Worm (Caenorhabditis elegans) whole organism, mixed stage, embryonic: Measurements from ENCODE around the gene acs-7.
A peak's percentile ranks its signal among the peaks of the same experiment; 100 is the strongest.

Experiments used
- mep-1 ChIP-seq: fragments of 150-350 bp; optimal IDR thresholded peaks from 2 replicates; lab custom pipeline; 2017; ENCODE audit warnings: missing biosample characterization, missing genetic modification reagents, missing genetic modification characterization, inconsistent platforms
- unc-62 ChIP-seq: fragments of 150-350 bp; optimal IDR thresholded peaks from 2 replicates; lab custom pipeline; 2014; ENCODE audit warnings: missing biosample characterization, missing genetic modification reagents, missing genetic modification characterization

- TF ChIP-seq mep-1 (tag; lab: Kevin White, UChicago): no peak
- TF ChIP-seq unc-62 (GFP tag; lab: Kevin White, UChicago): peak; percentile 83
These were observed 8.0 kb upstream of the acs-7 start for ce11 chrII:9283668-9284357.
